Fruit fly (Drosophila melanogaster) whole organism, wandering third instar larva: ENCODE results near the gene SkpC.

Source experiments
- CrebA ChIP-seq: fragments of 200-800 bp; sonication (Bioruptor generic); optimal IDR thresholded peaks from 2 replicates; lab custom pipeline; 2016; ENCODE audit warnings: missing biosample characterization, mild to moderate bottlenecking, missing genetic modification characterization, borderline replicate concordance
- dl ChIP-seq, 2 experiments: fragments of 175-275, 200-275 bp in 1 of 2; fragments of 200-275 bp in 1 of 2; sonication (Bioruptor generic); optimal IDR thresholded peaks; lab custom pipeline; 2018; ENCODE audit warnings: mild to moderate bottlenecking in 2 of 2, missing biosample characterization in 2 of 2, missing genetic modification characterization in 2 of 2, moderate library complexity in 2 of 2; ENCODE audit not compliant: partially characterized antibody in 2 of 2, insufficient read depth in 1 of 2
- psq ChIP-seq: fragments of 200-800 bp; sonication (Bioruptor generic); optimal IDR thresholded peaks from 3 replicates; lab custom pipeline; 2017; ENCODE audit warnings: missing biosample characterization, mild to moderate bottlenecking, missing genetic modification characterization, moderate library complexity
- usp ChIP-seq: fragments of >200 bp; optimal IDR thresholded peaks from 2 replicates; lab custom pipeline; 2017; ENCODE audit warnings: missing biosample characterization, missing genetic modification characterization

- TF ChIP-seq psq (peak; percentile 3), usp (no peak), CrebA (no peak), dl (GFP tag; optimal IDR thresholded peaks at IDR 0.05; lab: Kevin White, UChicago; ENCODE audit: insufficient read depth in 1 of 2, partially characterized antibody in 2 of 2) (no peak)
These were observed 28.3 kb downstream of the SkpC start for dm6 chrX:19844010-19844766.
